Worm (Caenorhabditis elegans): ENCODE measurements around the gene taf-9.

ce11 chrIII:13641588-13641987 is 17.5 kb downstream of the taf-9 start, which contains the start of gene acbp-5:
- TF ChIP-seq nhr-42 (GFP tag; IDR thresholded peaks at IDR 0.05) (no peak), zag-1 (tag; optimal IDR thresholded peaks at IDR 0.05) (no peak), hlh-11 (tag; optimal IDR thresholded peaks at IDR 0.05) (no peak), nhr-77 (tag; optimal IDR thresholded peaks at IDR 0.05) (no peak), ZK546.5 (tag; optimal IDR thresholded peaks at IDR 0.05) (no peak), gei-8 (GFP tag; optimal IDR thresholded peaks at IDR 0.05) (no peak), nhr-237 (tag; optimal IDR thresholded peaks at IDR 0.05) (no peak), unc-130 (GFP tag; optimal IDR thresholded peaks at IDR 0.05) (no peak)

Data from whole organism, L4 larva.